Worm (Caenorhabditis elegans): ENCODE measurements around the gene snu-23.

Gene snu-23

ce11 chrIII:7788410-7788809 is 18.5 kb upstream of the snu-23 start:
- TF ChIP-seq dao-5 (tag; optimal IDR thresholded peaks at IDR 0.05): no peak
- no peak for TF ChIP-seq W03F9.2 (tag; optimal IDR thresholded peaks at IDR 0.05)
- TF ChIP-seq him-1 (tag; optimal IDR thresholded peaks at IDR 0.05): no peak

- no peak for TF ChIP-seq dao-5 (tag; optimal IDR thresholded peaks at IDR 0.05)
- no peak for TF ChIP-seq him-1 (tag; optimal IDR thresholded peaks at IDR 0.05)
- TF ChIP-seq W03F9.2 (tag; optimal IDR thresholded peaks at IDR 0.05): no peak
Measured at ce11 chrIII:7784201-7784600, 14.3 kb upstream of the snu-23 start.

- TF ChIP-seq him-1 (tag; optimal IDR thresholded peaks at IDR 0.05): no peak
- no peak for TF ChIP-seq dao-5 (tag; optimal IDR thresholded peaks at IDR 0.05)
- TF ChIP-seq W03F9.2 (tag; optimal IDR thresholded peaks at IDR 0.05): no peak
Measured at ce11 chrIII:7783354-7783753, 13.4 kb upstream of the snu-23 start, which contains the start of gene mab-5. Gene mab-5, minus strand, starts transcription at chrIII:7783454.

ce11 chrIII:7780566-7781238 is 10.8 kb upstream of the snu-23 start:
- no peak for TF ChIP-seq him-1 (tag; optimal IDR thresholded peaks at IDR 0.05)
- TF ChIP-seq W03F9.2 (tag; optimal IDR thresholded peaks at IDR 0.05): no peak
- TF ChIP-seq dao-5 (tag; optimal IDR thresholded peaks at IDR 0.05): no peak

DNA sequence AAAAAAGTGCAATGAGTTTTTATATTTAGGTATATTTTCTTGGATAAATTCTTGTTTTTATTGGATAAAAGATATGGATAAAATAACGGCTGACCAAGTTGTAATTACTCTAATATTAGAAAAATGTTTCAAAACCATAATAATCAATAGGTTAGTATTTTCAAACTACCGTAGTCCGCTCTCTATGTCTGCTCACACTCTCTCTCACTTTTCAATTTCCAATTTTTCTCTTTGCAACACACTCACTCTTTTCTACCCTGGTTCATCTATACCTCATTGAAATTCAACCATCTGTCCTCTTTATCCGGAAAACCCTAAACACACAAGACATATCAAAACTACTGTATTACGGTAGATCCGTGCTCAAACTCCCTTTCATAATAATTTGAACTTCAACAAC is 9.4 kb upstream of the snu-23 start:
- TF ChIP-seq dao-5 (tag; optimal IDR thresholded peaks at IDR 0.05): no peak
- no peak for TF ChIP-seq him-1 (tag; optimal IDR thresholded peaks at IDR 0.05)

ce11 chrIII:7778530-7778929 is 8.6 kb upstream of the snu-23 start:
- TF ChIP-seq him-1 (tag; optimal IDR thresholded peaks at IDR 0.05) (no peak), W03F9.2 (tag; optimal IDR thresholded peaks at IDR 0.05) (no peak), dao-5 (tag; optimal IDR thresholded peaks at IDR 0.05) (no peak)

- TF ChIP-seq W03F9.2 (tag; optimal IDR thresholded peaks at IDR 0.05) (no peak), him-1 (tag; optimal IDR thresholded peaks at IDR 0.05) (no peak), dao-5 (tag; optimal IDR thresholded peaks at IDR 0.05) (no peak)
Measured at ce11 chrIII:7775983-7776440, 6.1 kb upstream of the snu-23 start, which contains the start of gene bath-15. Gene bath-15, minus strand, starts transcription at chrIII:7776033.

DNA sequence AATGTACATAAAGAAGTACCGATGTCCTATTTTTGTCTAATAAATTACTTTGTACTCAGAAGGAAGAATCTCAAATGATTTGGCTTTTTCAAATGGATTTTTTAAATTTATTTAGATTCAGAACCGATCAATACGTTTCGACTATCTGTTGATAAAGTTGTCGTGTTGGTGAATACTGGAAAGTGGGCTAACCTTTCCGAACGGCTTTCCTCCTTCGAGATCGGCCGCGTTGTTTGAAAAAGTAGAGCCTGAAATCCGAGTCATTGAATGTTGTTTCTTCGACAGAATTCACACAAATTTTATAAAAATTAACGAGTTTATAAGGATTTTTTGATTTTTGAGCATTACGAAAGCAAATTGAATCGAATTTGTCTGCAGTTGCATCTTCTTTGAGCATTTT is 3.9 kb upstream of the snu-23 start:
- TF ChIP-seq W03F9.2 (tag; optimal IDR thresholded peaks at IDR 0.05) (no peak), him-1 (tag; optimal IDR thresholded peaks at IDR 0.05) (no peak), dao-5 (tag; optimal IDR thresholded peaks at IDR 0.05) (no peak)

DNA sequence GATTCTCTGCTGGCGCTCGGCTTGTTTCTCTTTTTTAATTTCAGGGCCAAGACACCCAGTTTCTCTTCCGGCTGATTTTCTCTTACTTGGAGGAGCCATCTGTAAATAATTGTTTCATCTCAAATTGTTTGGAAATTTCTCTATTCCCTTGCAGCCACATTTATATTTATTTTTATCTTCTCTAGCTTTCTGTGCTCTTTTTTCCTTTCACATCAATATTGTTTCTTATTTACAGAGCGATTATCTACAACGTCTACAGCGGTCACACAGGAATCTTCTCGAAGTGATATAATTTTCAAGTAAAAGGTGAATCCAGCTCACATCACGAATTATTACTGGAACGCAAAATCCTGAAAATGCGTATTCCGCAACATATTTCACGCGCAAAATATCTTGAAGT is 3.0 kb upstream of the snu-23 start, which contains the start of the genes ZK686.6 and ZK686.1:
ZK686.6 (minus strand) TSS at position 101 of the 400 bp plus-strand sequence.
ZK686.1 (plus strand) TSS at position 234 of the 400 bp plus-strand sequence.
- TF ChIP-seq him-1 (tag; optimal IDR thresholded peaks at IDR 0.05): no peak
- TF ChIP-seq dao-5 (tag; optimal IDR thresholded peaks at IDR 0.05): no peak
- TF ChIP-seq W03F9.2 (tag; optimal IDR thresholded peaks at IDR 0.05): no peak

- peak; percentile 8 for TF ChIP-seq W03F9.2 (tag; optimal IDR thresholded peaks at IDR 0.05)
Measured at ce11 chrIII:7770986-7771385, 1.1 kb upstream of the snu-23 start.

DNA sequence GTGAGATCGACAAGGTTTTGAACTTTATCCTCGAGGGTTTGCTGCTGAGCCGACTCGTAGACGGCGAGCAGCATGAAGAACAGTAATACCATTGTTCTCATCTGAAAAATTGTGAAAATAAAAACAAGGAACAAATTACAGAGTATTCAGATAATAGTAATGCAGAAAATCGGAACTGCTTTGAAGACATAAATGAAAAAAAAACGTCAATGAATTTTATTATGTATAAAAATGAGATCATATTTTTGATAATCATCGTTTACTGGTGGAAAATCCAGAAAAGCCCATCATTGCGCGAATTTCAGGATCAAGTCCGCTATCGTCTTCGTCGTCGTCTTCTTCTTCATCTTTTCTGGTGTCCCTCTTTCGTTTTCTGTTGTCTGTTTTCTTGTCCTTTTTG is 957 bp downstream of the snu-23 start, which contains the start of gene ZK686.3:
ZK686.3 (minus strand) TSS at position 101 of the 400 bp plus-strand sequence.
- TF ChIP-seq dao-5 (tag; optimal IDR thresholded peaks at IDR 0.05) (no peak), him-1 (tag; optimal IDR thresholded peaks at IDR 0.05) (no peak), W03F9.2 (tag; optimal IDR thresholded peaks at IDR 0.05) (no peak)

DNA sequence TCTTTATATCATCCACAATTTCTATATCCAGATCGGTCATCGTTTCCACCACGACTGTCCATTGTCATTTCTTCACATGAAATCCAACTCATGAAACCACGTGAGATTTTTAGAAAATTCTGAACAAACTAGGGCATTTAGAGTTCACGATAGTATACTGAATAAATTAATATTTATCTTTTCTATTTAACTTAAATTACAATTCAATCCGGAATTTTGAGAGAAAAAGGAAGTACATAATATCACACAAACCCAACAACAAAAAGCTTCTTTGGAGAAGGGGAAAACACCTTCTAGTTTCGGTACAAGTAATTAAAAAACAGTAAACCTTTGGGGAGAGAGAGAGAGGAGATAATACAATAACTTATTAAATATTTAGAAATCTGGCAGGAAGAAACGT is 2.5 kb downstream of the snu-23 start, which contains the start of gene ZK686.5:
ZK686.5 (minus strand) TSS at position 101 of the 400 bp plus-strand sequence.
- TF ChIP-seq dao-5 (tag; optimal IDR thresholded peaks at IDR 0.05): no peak
- no peak for TF ChIP-seq him-1 (tag; optimal IDR thresholded peaks at IDR 0.05)
- no peak for TF ChIP-seq W03F9.2 (tag; optimal IDR thresholded peaks at IDR 0.05)

DNA sequence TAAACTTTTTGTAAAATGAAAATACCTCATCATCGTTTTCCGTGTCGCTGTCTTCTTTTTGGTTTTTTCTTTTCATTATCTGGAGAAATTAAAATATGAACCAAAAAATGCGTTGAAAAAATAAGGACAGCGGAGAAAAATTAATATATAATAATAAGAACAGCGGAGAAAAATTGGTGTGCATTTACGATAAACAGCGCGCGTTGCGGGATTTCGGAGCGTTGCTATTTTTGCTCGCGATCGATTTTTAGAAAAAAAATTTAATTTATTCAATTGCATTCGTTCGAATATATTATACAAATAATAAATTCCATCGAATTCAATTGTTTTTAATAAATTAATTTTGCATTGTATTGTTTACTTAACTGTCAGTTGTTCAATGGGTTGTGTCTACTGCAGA is 3.9 kb downstream of the snu-23 start, which contains the start of gene ZK686.2:
ZK686.2 (minus strand) TSS at position 79 of the 400 bp plus-strand sequence.
- no peak for TF ChIP-seq dao-5 (tag; optimal IDR thresholded peaks at IDR 0.05)
- TF ChIP-seq W03F9.2 (tag; optimal IDR thresholded peaks at IDR 0.05): no peak
- no peak for TF ChIP-seq him-1 (tag; optimal IDR thresholded peaks at IDR 0.05)

ce11 chrIII:7763503-7763902 is 6.4 kb downstream of the snu-23 start, which contains the start of gene mtx-2:
Gene mtx-2, minus strand, starts transcription at chrIII:7763603.
- TF ChIP-seq W03F9.2 (tag; optimal IDR thresholded peaks at IDR 0.05): no peak
- no peak for TF ChIP-seq dao-5 (tag; optimal IDR thresholded peaks at IDR 0.05)
- TF ChIP-seq him-1 (tag; optimal IDR thresholded peaks at IDR 0.05): no peak
